Worm (Caenorhabditis elegans): ENCODE results near the gene Y46G5A.36.

Gene Y46G5A.36

DNA sequence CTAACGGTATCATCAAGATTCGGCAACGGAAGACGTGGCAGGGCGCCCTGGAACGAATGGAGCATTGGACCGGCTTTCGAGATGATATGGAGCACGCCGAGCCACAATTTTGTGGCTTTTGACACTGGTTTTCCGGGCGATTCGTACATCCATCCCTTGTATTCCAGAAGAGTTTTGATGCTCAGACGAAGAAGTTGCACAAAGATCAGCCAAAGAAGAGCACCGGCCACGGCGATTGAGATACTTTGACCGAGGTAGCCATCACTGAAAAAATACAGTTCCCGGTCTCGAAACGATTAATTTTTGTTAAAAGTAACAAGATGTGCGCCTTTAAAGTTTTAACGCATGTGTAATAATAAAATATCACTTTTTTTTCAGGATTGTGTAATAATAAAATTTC lies 28.3 kb upstream of the Y46G5A.36 start:
- no peak for TF ChIP-seq scrt-1 (GFP tag; IDR thresholded peaks at IDR 0.05)
- TF ChIP-seq ama-1 (optimal IDR thresholded peaks at IDR 0.05): no peak
- no peak for TF ChIP-seq F13C5.2 (tag; optimal IDR thresholded peaks at IDR 0.05)

ce11 chrII:12796040-12796502 lies 27.4 kb upstream of the Y46G5A.36 start, which contains the start of gene cpt-1:
Gene cpt-1, minus strand, starts transcription at chrII:12796452.
- no peak for TF ChIP-seq hmbx-1 (tag; optimal IDR thresholded peaks at IDR 0.05)

- no peak for TF ChIP-seq tra-4 (tag; optimal IDR thresholded peaks at IDR 0.05)
- no peak for TF ChIP-seq ceh-13 (GFP tag; optimal IDR thresholded peaks at IDR 0.05)
- TF ChIP-seq hmbx-1 (tag; optimal IDR thresholded peaks at IDR 0.05): no peak
- TF ChIP-seq ama-1 (optimal IDR thresholded peaks at IDR 0.05): no peak
- no peak for TF ChIP-seq B0310.2 (tag; optimal IDR thresholded peaks at IDR 0.05)
- no peak for TF ChIP-seq ets-7 (tag; optimal IDR thresholded peaks at IDR 0.05)
- no peak for TF ChIP-seq scrt-1 (GFP tag; IDR thresholded peaks at IDR 0.05)
- no peak for TF ChIP-seq hmg-4 (GFP tag; optimal IDR thresholded peaks at IDR 0.05)
- TF ChIP-seq tbx-37 (GFP tag; conservative IDR thresholded peaks at IDR 0.05): no peak
- no peak for TF ChIP-seq sea-1 (GFP tag; conservative IDR thresholded peaks at IDR 0.05)
- no peak for TF ChIP-seq hnd-1 (tag; optimal IDR thresholded peaks at IDR 0.05)
- no peak for TF ChIP-seq tbx-11 (GFP tag; IDR thresholded peaks at IDR 0.05)
- TF ChIP-seq F13C5.2 (tag; optimal IDR thresholded peaks at IDR 0.05): no peak
- TF ChIP-seq ceh-36 (tag; optimal IDR thresholded peaks at IDR 0.05): no peak
- no peak for TF ChIP-seq aly-1 (tag; optimal IDR thresholded peaks at IDR 0.05)
- no peak for TF ChIP-seq pes-1 (GFP tag; IDR thresholded peaks at IDR 0.05)
- no peak for TF ChIP-seq flt-1 (GFP tag; IDR thresholded peaks at IDR 0.05)
Observed at ce11 chrII:12797211-12797794, 26.2 kb upstream of the Y46G5A.36 start.

- TF ChIP-seq ceh-36 (tag; optimal IDR thresholded peaks at IDR 0.05) (no peak), aly-1 (tag; optimal IDR thresholded peaks at IDR 0.05) (no peak), ama-1 (optimal IDR thresholded peaks at IDR 0.05) (no peak), hmg-4 (GFP tag; optimal IDR thresholded peaks at IDR 0.05) (no peak), scrt-1 (GFP tag; IDR thresholded peaks at IDR 0.05) (no peak), ets-7 (tag; optimal IDR thresholded peaks at IDR 0.05) (no peak)
Observed at ce11 chrII:12798814-12799213, 24.7 kb upstream of the Y46G5A.36 start.

- TF ChIP-seq F13C5.2 (tag; optimal IDR thresholded peaks at IDR 0.05): no peak
- no peak for TF ChIP-seq pes-1 (GFP tag; IDR thresholded peaks at IDR 0.05)
- no peak for TF ChIP-seq B0310.2 (tag; optimal IDR thresholded peaks at IDR 0.05)
- TF ChIP-seq ceh-36 (tag; optimal IDR thresholded peaks at IDR 0.05): no peak
- no peak for TF ChIP-seq sea-1 (GFP tag; conservative IDR thresholded peaks at IDR 0.05)
- TF ChIP-seq ceh-13 (GFP tag; optimal IDR thresholded peaks at IDR 0.05): no peak
- no peak for TF ChIP-seq aly-1 (tag; optimal IDR thresholded peaks at IDR 0.05)
- TF ChIP-seq ets-7 (tag; optimal IDR thresholded peaks at IDR 0.05): no peak
- TF ChIP-seq tbx-37 (GFP tag; conservative IDR thresholded peaks at IDR 0.05): no peak
- no peak for TF ChIP-seq hnd-1 (tag; optimal IDR thresholded peaks at IDR 0.05)
- TF ChIP-seq tra-4 (tag; optimal IDR thresholded peaks at IDR 0.05): no peak
- TF ChIP-seq hmg-4 (GFP tag; optimal IDR thresholded peaks at IDR 0.05): no peak
- no peak for TF ChIP-seq flt-1 (GFP tag; IDR thresholded peaks at IDR 0.05)
Observed at ce11 chrII:12799364-12799763, 24.1 kb upstream of the Y46G5A.36 start.

- TF ChIP-seq sea-1 (GFP tag; conservative IDR thresholded peaks at IDR 0.05) (no peak), flt-1 (GFP tag; IDR thresholded peaks at IDR 0.05) (no peak)
Observed at ce11 chrII:12799927-12800522, 23.5 kb upstream of the Y46G5A.36 start.

DNA sequence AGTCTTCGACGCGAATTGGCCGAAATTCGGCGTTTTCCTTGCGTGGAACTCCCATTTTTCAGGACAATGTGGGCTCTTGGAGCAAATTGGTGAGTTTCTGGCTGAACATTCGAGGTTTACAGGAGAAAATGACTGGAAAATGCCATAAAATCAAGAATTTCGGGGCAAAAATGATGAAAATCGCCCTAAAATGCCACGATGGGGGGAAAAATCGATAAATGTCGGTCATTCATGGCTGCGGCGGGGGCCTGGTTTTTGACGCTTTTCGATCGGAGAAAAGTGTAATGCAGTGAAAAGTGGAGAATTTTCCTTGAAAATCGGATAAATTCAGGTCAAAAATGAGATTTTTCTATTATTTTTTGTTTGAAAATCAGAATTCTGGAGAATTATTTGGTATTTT lies 18.3 kb upstream of the Y46G5A.36 start, which contains the start of the genes Y46G5A.18 and Y46G5A.47:
TSS of gene Y46G5A.18 (minus strand) at position 101 of the 400 bp plus-strand sequence.
TSS of gene Y46G5A.47 (minus strand) at position 146 of the 400 bp plus-strand sequence.
- TF ChIP-seq ceh-36 (tag; optimal IDR thresholded peaks at IDR 0.05) (no peak), ets-7 (tag; optimal IDR thresholded peaks at IDR 0.05) (no peak), hmg-4 (GFP tag; optimal IDR thresholded peaks at IDR 0.05) (no peak), tra-4 (tag; optimal IDR thresholded peaks at IDR 0.05) (no peak), ama-1 (optimal IDR thresholded peaks at IDR 0.05) (no peak), hmbx-1 (tag; optimal IDR thresholded peaks at IDR 0.05) (no peak), flt-1 (GFP tag; IDR thresholded peaks at IDR 0.05) (no peak), tbx-37 (GFP tag; conservative IDR thresholded peaks at IDR 0.05) (no peak), pes-1 (GFP tag; IDR thresholded peaks at IDR 0.05) (no peak), sea-1 (GFP tag; conservative IDR thresholded peaks at IDR 0.05) (no peak), scrt-1 (GFP tag; IDR thresholded peaks at IDR 0.05) (no peak), hnd-1 (tag; optimal IDR thresholded peaks at IDR 0.05) (no peak), ceh-13 (GFP tag; optimal IDR thresholded peaks at IDR 0.05) (no peak)

DNA sequence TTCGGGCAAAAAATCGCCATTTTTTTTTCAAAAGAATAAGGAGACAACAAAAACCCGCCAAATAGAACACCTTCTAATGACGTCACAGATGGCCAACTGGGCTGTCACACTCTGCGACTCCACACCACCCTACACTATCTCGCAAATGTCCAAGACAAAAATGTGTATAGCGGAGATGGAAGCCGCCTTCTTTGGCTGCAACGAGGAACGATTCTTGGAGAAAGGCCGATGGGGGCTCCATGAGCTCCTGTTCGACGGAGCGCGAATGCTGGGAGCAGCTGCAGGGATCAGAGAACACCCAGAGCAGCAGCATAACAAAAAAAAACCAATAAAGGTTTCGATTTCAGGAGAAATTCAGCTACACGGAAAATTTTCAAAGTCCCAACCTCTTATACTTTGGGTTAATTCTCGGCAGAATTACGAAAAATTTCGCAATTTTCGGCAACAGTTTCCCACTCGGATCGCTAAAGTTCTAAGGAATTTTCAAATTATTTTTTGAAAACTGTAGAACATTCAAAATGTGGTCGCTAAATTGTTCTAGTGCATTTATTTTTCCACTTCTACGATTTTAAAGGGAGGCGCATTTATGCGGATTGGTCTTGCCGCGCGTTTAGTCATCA lies 17.6 kb upstream of the Y46G5A.36 start:
- no peak for TF ChIP-seq hmbx-1 (tag; optimal IDR thresholded peaks at IDR 0.05)
- TF ChIP-seq pes-1 (GFP tag; IDR thresholded peaks at IDR 0.05): no peak
- TF ChIP-seq ets-7 (tag; optimal IDR thresholded peaks at IDR 0.05): no peak
- no peak for TF ChIP-seq tbx-11 (GFP tag; IDR thresholded peaks at IDR 0.05)
- TF ChIP-seq F13C5.2 (tag; optimal IDR thresholded peaks at IDR 0.05): no peak
- TF ChIP-seq hnd-1 (tag; optimal IDR thresholded peaks at IDR 0.05): no peak
- TF ChIP-seq flt-1 (GFP tag; IDR thresholded peaks at IDR 0.05): no peak
- TF ChIP-seq tra-4 (tag; optimal IDR thresholded peaks at IDR 0.05): no peak
- TF ChIP-seq ceh-36 (tag; optimal IDR thresholded peaks at IDR 0.05): no peak

All from whole organism, early embryonic.